Worm (Caenorhabditis elegans): ENCODE measurements around the gene cey-4.

cey-4 gene

DNA sequence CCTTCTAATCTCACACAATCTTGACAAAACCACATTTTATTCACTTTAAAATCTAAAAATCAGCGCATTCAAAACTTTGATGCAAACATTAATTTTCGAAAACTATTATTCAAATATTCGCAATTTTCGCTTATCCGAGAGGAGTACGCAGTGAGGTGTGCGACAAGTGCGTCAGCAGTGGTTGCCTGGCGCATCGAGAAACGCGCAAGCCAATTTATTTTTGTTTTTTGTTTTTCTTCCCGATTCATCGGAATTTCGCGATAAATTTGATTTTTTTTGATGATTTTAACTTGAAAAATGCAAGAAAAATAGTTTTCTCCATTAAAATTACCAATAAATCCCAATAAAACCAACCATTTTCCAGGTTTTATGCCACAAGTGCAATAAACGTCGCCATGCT lies 19.6 kb downstream of the cey-4 start, which contains the start of the genes fbxb-85 and hex-3:
TSS of gene fbxb-85 (minus strand) at position 106 of the 400 bp plus-strand sequence.
TSS of gene hex-3 (plus strand) at position 365 of the 400 bp plus-strand sequence.
- TF ChIP-seq lin-13 (tag; optimal IDR thresholded peaks at IDR 0.05) = peak; percentile 80
- peak; percentile 1 for TF ChIP-seq elt-1 (tag; optimal IDR thresholded peaks at IDR 0.05; ENCODE audit: borderline replicate concordance, insufficient read depth)
- peak; percentile 92 for TF ChIP-seq sptf-1 (tag; optimal IDR thresholded peaks at IDR 0.05)
- no peak for TF ChIP-seq nhr-28 (tag; optimal IDR thresholded peaks at IDR 0.05)
- TF ChIP-seq flh-1 (GFP tag; optimal IDR thresholded peaks at IDR 0.05) = peak; percentile 47
- peak; percentile 69 for TF ChIP-seq ceh-43 (GFP tag; optimal IDR thresholded peaks at IDR 0.05)
- no peak for TF ChIP-seq unc-39 (tag; optimal IDR thresholded peaks at IDR 0.05)
- peak; percentile 83 for TF ChIP-seq nhr-237 (tag; optimal IDR thresholded peaks at IDR 0.05)
- peak; percentile 64 for TF ChIP-seq lin-32 (GFP tag; optimal IDR thresholded peaks at IDR 0.05)
- no peak for TF ChIP-seq nhr-76 (tag; optimal IDR thresholded peaks at IDR 0.05)
- TF ChIP-seq blmp-1 (tag; optimal IDR thresholded peaks at IDR 0.05) = peak; percentile 31
- TF ChIP-seq M03D4.4 (tag; optimal IDR thresholded peaks at IDR 0.05) = peak; percentile 87
- TF ChIP-seq ces-1 (GFP tag; optimal IDR thresholded peaks at IDR 0.05) = peak; percentile 90
- peak; percentile 88 for TF ChIP-seq pha-4 (tag; optimal IDR thresholded peaks at IDR 0.05)
- TF ChIP-seq mab-5 (tag; optimal IDR thresholded peaks at IDR 0.05) = no peak
- peak; percentile 44 for TF ChIP-seq tbx-8 (GFP tag; optimal IDR thresholded peaks at IDR 0.05)
- TF ChIP-seq zip-8 (tag; optimal IDR thresholded peaks at IDR 0.05) = no peak
- peak; percentile 2 for TF ChIP-seq unc-62 (GFP tag; optimal IDR thresholded peaks at IDR 0.05)
- no peak for TF ChIP-seq ceh-83 (GFP tag; optimal IDR thresholded peaks at IDR 0.05)
- peak; percentile 60 for TF ChIP-seq sem-2 (GFP tag; optimal IDR thresholded peaks at IDR 0.05)
- TF ChIP-seq hlh-1 (tag; optimal IDR thresholded peaks at IDR 0.05) = peak; percentile 19
- peak; percentile 45 for TF ChIP-seq ztf-11 (tag; optimal IDR thresholded peaks at IDR 0.05)
- TF ChIP-seq unc-120 (tag; optimal IDR thresholded peaks at IDR 0.05; ENCODE audit: poor library complexity, severe bottlenecking) = peak; percentile 59
- peak; percentile 78 for TF ChIP-seq drap-1 (GFP tag; optimal IDR thresholded peaks at IDR 0.05)
- peak; percentile 2 for TF ChIP-seq elt-3 (tag; optimal IDR thresholded peaks at IDR 0.05)
- TF ChIP-seq snpc-4 (tag; optimal IDR thresholded peaks at IDR 0.05) = no peak
- peak; percentile 17 for TF ChIP-seq nhr-2 (tag; optimal IDR thresholded peaks at IDR 0.05)
- peak; percentile 97 for TF ChIP-seq mep-1 (tag; optimal IDR thresholded peaks at IDR 0.05)
- TF ChIP-seq bed-3 (GFP tag; optimal IDR thresholded peaks at IDR 0.05) = peak; percentile 46
- peak; percentile 83 for TF ChIP-seq lsy-2 (tag; optimal IDR thresholded peaks at IDR 0.05)
- no peak for TF ChIP-seq nhr-12 (tag; optimal IDR thresholded peaks at IDR 0.05)
- peak; percentile 51 for TF ChIP-seq ham-2 (GFP tag; optimal IDR thresholded peaks at IDR 0.05)
- TF ChIP-seq ceh-39 (tag; optimal IDR thresholded peaks at IDR 0.05) = peak; percentile 57
- peak; percentile 85 for TF ChIP-seq mls-2 (tag; optimal IDR thresholded peaks at IDR 0.05)
- TF ChIP-seq cnd-1 (tag; optimal IDR thresholded peaks at IDR 0.05) = peak; percentile 74

ce11 chrIII:10844873-10845272 lies 23.6 kb downstream of the cey-4 start, which contains the start of gene pde-12:
Gene pde-12 (minus strand): TSS chrIII:10845020.
- TF ChIP-seq lin-32 (GFP tag; optimal IDR thresholded peaks at IDR 0.05) (no peak), ceh-83 (GFP tag; optimal IDR thresholded peaks at IDR 0.05) (no peak), ztf-11 (tag; optimal IDR thresholded peaks at IDR 0.05) (no peak), sptf-1 (tag; optimal IDR thresholded peaks at IDR 0.05) (peak; percentile 40), mab-5 (tag; optimal IDR thresholded peaks at IDR 0.05) (no peak), M03D4.4 (tag; optimal IDR thresholded peaks at IDR 0.05) (no peak), ces-1 (GFP tag; optimal IDR thresholded peaks at IDR 0.05) (peak; percentile 56), lin-13 (tag; optimal IDR thresholded peaks at IDR 0.05) (peak; percentile 80), unc-39 (tag; optimal IDR thresholded peaks at IDR 0.05) (no peak), drap-1 (GFP tag; optimal IDR thresholded peaks at IDR 0.05) (no peak), nhr-28 (tag; optimal IDR thresholded peaks at IDR 0.05) (no peak), elt-3 (tag; optimal IDR thresholded peaks at IDR 0.05) (no peak), lsy-2 (tag; optimal IDR thresholded peaks at IDR 0.05) (peak; percentile 54), mep-1 (tag; optimal IDR thresholded peaks at IDR 0.05) (peak; percentile 47), nhr-12 (tag; optimal IDR thresholded peaks at IDR 0.05) (no peak), nhr-237 (tag; optimal IDR thresholded peaks at IDR 0.05) (peak; percentile 8), nhr-76 (tag; optimal IDR thresholded peaks at IDR 0.05) (no peak), pha-4 (tag; optimal IDR thresholded peaks at IDR 0.05) (peak; percentile 52), flh-1 (GFP tag; optimal IDR thresholded peaks at IDR 0.05) (no peak)

DNA sequence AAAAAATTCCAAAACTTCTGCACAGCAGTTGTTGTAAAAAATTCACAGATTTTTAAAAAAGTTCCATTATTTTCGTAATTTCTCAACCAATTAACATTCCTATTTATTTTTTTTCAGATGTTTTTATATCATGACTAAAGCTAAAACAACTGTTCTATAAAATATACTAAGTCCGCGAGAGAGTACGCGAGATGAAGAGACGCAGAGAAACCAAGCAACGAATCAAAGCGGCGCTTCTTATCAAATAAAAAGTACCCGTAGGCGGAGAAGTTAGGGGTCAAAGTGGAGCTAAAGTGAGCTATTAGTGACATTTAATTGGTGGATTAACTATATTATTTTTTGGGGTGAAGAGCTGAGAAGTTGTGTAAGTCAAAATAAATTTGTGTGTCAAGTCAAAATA lies 35.9 kb downstream of the cey-4 start, which contains the start of gene sbsp-1:
TSS of gene sbsp-1 (plus strand) at position 301 of the 400 bp plus-strand sequence.
- no peak for TF ChIP-seq zip-8 (tag; optimal IDR thresholded peaks at IDR 0.05)
- no peak for TF ChIP-seq lsy-2 (tag; optimal IDR thresholded peaks at IDR 0.05)
- TF ChIP-seq ceh-39 (tag; optimal IDR thresholded peaks at IDR 0.05) = no peak
- no peak for TF ChIP-seq hlh-1 (tag; optimal IDR thresholded peaks at IDR 0.05)
- TF ChIP-seq cnd-1 (tag; optimal IDR thresholded peaks at IDR 0.05) = no peak
- no peak for TF ChIP-seq unc-62 (GFP tag; optimal IDR thresholded peaks at IDR 0.05)
- TF ChIP-seq flh-1 (GFP tag; optimal IDR thresholded peaks at IDR 0.05) = no peak
- no peak for TF ChIP-seq snpc-4 (tag; optimal IDR thresholded peaks at IDR 0.05)
- TF ChIP-seq ceh-43 (GFP tag; optimal IDR thresholded peaks at IDR 0.05) = no peak
- TF ChIP-seq ham-2 (GFP tag; optimal IDR thresholded peaks at IDR 0.05) = no peak
- no peak for TF ChIP-seq sptf-1 (tag; optimal IDR thresholded peaks at IDR 0.05)
- TF ChIP-seq elt-1 (tag; optimal IDR thresholded peaks at IDR 0.05; ENCODE audit: borderline replicate concordance, insufficient read depth) = no peak
- TF ChIP-seq ces-1 (GFP tag; optimal IDR thresholded peaks at IDR 0.05) = no peak
- TF ChIP-seq mep-1 (tag; optimal IDR thresholded peaks at IDR 0.05) = no peak
- no peak for TF ChIP-seq elt-3 (tag; optimal IDR thresholded peaks at IDR 0.05)

All from whole organism, mixed stage, embryonic.